Worm (Caenorhabditis elegans) whole organism, L1 larva: ENCODE measurements around the gene ZK829.9.

Experiments used
- lin-39 ChIP-seq: fragments of 150-350 bp; optimal IDR thresholded peaks from 2 replicates; lab custom pipeline; 2014; ENCODE audit warnings: missing biosample characterization, missing genetic modification reagents, missing genetic modification characterization
- unc-98 ChIP-seq: fragments of 200-800 bp; sonication (Bioruptor generic); IDR thresholded peaks from 2 replicates; pipeline ENCODE4 v1.3.6; 2022; ENCODE audit warnings: missing genetic modification characterization, missing compliant biosample characterization

ce11 chrIV:11942313-11942712 is 28.0 kb upstream of the ZK829.9 start, which contains the start of gene ZK829.1:
- TF ChIP-seq lin-39 (tag; lab: Kevin White, UChicago), result no peak
- TF ChIP-seq unc-98 (GFP tag; lab: Robert Waterston, UW), result no peak
